Fruit fly (Drosophila melanogaster): Measurements from ENCODE around the gene Spn77Bc.
A peak's percentile ranks its signal among the peaks of the same experiment; 100 is the strongest.

The Spn77Bc gene

DNA sequence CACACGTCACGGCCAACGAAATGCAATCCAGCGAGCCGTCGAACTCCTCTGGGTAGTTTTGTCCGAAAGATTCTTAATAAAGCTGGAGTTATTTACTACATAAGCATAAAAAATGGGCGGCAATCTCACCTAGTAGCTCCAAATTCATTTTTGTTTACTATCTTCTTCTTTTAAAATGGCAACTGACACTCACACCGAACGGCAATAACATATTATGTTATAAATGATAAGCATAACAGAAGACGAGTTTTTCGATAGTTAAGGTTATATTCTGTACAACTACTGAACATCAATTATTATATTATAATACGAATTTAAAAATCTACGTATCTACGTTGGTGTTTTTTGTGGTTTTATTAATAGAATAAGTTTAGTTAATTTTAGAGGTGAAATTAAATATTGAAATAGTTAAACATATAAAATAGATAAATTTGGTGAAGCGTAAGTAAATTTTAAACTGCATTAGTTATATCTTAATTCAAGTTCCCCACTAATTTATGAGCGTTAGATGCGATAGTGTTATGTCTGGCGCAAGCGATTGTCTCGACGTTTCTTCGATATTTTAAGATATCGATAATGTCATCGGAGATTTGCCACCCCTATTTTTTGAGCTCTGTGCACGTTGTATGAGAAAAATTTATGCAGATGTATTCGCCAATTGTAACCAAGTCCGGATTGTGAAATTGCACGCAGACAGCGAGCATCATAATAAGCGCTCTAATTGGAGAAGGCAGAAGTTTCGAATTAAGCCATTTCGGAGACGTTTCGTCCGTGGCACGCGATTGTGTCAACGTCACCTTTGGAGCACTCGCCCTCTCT is 5.5 kb downstream of the Spn77Bc start, which contains the start of the genes Rbbp5 and eRF1 (continued):
- TF ChIP-seq CG11696 (GFP tag; IDR thresholded peaks at IDR 0.05) (0 out of 2 replicates have a peak, but pooled peaks have one; percentile 22), CG4707 (GFP tag; optimal IDR thresholded peaks at IDR 0.05) (no peak), p53 (GFP tag; optimal IDR thresholded peaks at IDR 0.05) (no peak), ERR (GFP tag; optimal IDR thresholded peaks at IDR 0.05) (peak; percentile 16), Nf-YC (tag; optimal IDR thresholded peaks at IDR 0.05) (peak; percentile 75), CG10565 (GFP tag; optimal IDR thresholded peaks at IDR 0.05) (no peak), row (GFP tag; IDR thresholded peaks at IDR 0.05) (peak; percentile 92), sens-2 (GFP tag; IDR thresholded peaks at IDR 0.05) (no peak), btn (GFP tag; optimal IDR thresholded peaks at IDR 0.05) (no peak), corto (GFP tag; optimal IDR thresholded peaks at IDR 0.05) (peak; percentile 53), klu (GFP tag; IDR thresholded peaks at IDR 0.05) (no peak; the same call in 1 of the 2 replicates), br (optimal IDR thresholded peaks at IDR 0.05) (no peak), CG17612 (GFP tag; IDR thresholded peaks at IDR 0.05) (peak; percentile 41; the same call in 1 of the 2 replicates), CG2889 (GFP tag; IDR thresholded peaks at IDR 0.05) (no peak), sna (GFP tag; IDR thresholded peaks at IDR 0.05; ENCODE audit: partially characterized antibody) (peak; percentile 81), Hr3 (GFP tag; optimal IDR thresholded peaks at IDR 0.05) (peak; percentile 76), stwl (tag; optimal IDR thresholded peaks at IDR 0.05) (peak; percentile 41), Doc2 (GFP tag; IDR thresholded peaks at IDR 0.05) (no peak), Hsf (GFP tag; optimal IDR thresholded peaks at IDR 0.05) (peak; percentile 68), CG4404 (GFP tag; IDR thresholded peaks at IDR 0.05) (no peak), ara (GFP tag; IDR thresholded peaks at IDR 0.05) (peak; percentile 69), CG12391 (tag; optimal IDR thresholded peaks at IDR 0.05) (peak; percentile 93), Dek (tag; optimal IDR thresholded peaks at IDR 0.05) (peak; percentile 72), CG17359 (tag; optimal IDR thresholded peaks at IDR 0.05) (peak; percentile 69), CG17912 (GFP tag; optimal IDR thresholded peaks at IDR 0.05) (no peak), unc-4 (GFP tag; IDR thresholded peaks at IDR 0.05; ENCODE audit: partially characterized antibody) (peak; percentile 83), CG12236 (GFP tag; optimal IDR thresholded peaks at IDR 0.05) (no peak), CG34376 (GFP tag; optimal IDR thresholded peaks at IDR 0.05) (peak; percentile 24), Dll (GFP tag; IDR thresholded peaks at IDR 0.05; ENCODE audit: partially characterized antibody) (peak; percentile 93), tin (GFP tag; optimal IDR thresholded peaks at IDR 0.05) (peak; percentile 82), CG4617 (GFP tag; optimal IDR thresholded peaks at IDR 0.05; ENCODE audit: borderline replicate concordance) (peak; percentile 83), MBD-R2 (GFP tag; IDR thresholded peaks at IDR 0.05) (peak; percentile 70), CG11504 (tag; optimal IDR thresholded peaks at IDR 0.05) (no peak), CG43689 (GFP tag; IDR thresholded peaks at IDR 0.05) (peak; percentile 43; the same call in 1 of the 2 replicates), H2.0 (GFP tag; IDR thresholded peaks at IDR 0.05) (no peak; the same call in 1 of the 2 replicates), CG8089 (GFP tag; optimal IDR thresholded peaks at IDR 0.05) (peak; percentile 44), sug (tag; optimal IDR thresholded peaks at IDR 0.05) (peak; percentile 81), CG9817 (tag; optimal IDR thresholded peaks at IDR 0.05) (peak; percentile 83), vnd (GFP tag; IDR thresholded peaks at IDR 0.05; ENCODE audit: partially characterized antibody) (peak; percentile 89), Trl (optimal IDR thresholded peaks at IDR 0.05) (no peak), Trl (GFP tag; optimal IDR thresholded peaks at IDR 0.05) (peak; percentile 57), D19A (tag; optimal IDR thresholded peaks at IDR 0.05) (no peak), CG6791 (GFP tag; IDR thresholded peaks at IDR 0.05; ENCODE audit: partially characterized antibody) (peak; percentile 94), bbx (GFP tag; IDR thresholded peaks at IDR 0.05; ENCODE audit: partially characterized antibody) (peak; percentile 93), emc (GFP tag; optimal IDR thresholded peaks at IDR 0.05) (peak; percentile 9), jigr1 (GFP tag; IDR thresholded peaks at IDR 0.05) (no peak), so (GFP tag; IDR thresholded peaks at IDR 0.05) (no peak), CG34224 (GFP tag; IDR thresholded peaks at IDR 0.05; ENCODE audit: partially characterized antibody) (peak; percentile 85), pum (GFP tag; optimal IDR thresholded peaks at IDR 0.05) (peak; percentile 32), h (optimal IDR thresholded peaks at IDR 0.05) (no peak)
